Fruit fly (Drosophila melanogaster): ENCODE data around the gene Cep290.

Cep290 gene

dm6 chr3L:820975-821598, 22.6 kb upstream of the Cep290 start:
- TF ChIP-seq CG7101 (tag; optimal IDR thresholded peaks at IDR 0.05) (no peak), CG14711 (tag; optimal IDR thresholded peaks at IDR 0.05) (no peak), Hr96 (GFP tag; optimal IDR thresholded peaks at IDR 0.05) (no peak), kay (GFP tag; ENCODE audit: borderline replicate concordance) (no peak), Mnt (GFP tag; optimal IDR thresholded peaks at IDR 0.05) (no peak), CG33017 (tag; optimal IDR thresholded peaks at IDR 0.05) (no peak), CG1620 (GFP tag; optimal IDR thresholded peaks at IDR 0.05) (no peak), CG11617 (GFP tag; optimal IDR thresholded peaks at IDR 0.05) (no peak), tj (GFP tag; optimal IDR thresholded peaks at IDR 0.05) (no peak), cic (GFP tag; optimal IDR thresholded peaks at IDR 0.05) (no peak)

DNA sequence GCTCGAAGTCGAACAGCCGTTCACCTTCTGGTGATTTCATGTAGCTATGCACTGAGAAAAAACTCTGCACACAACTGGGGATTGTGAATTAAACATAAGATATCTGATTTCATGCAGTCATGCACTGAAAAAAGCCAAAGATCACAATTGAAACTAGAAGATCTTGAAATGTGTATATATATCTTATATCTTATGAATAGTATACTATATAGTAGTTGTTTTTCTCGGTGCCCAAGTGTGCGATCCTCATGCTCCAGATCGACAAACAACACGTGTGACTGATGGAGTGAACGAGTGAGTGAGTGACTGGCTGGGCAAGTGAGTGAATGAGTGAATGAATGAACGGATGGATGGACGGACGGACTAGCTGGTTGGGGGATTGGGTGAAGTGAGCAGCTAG, 21.8 kb upstream of the Cep290 start:
- TF ChIP-seq CG5204 (GFP tag; optimal IDR thresholded peaks at IDR 0.05), result no peak
- TF ChIP-seq bab1 (GFP tag; optimal IDR thresholded peaks at IDR 0.05), result peak; percentile 3

dm6 chr3L:822619-823018, 21.1 kb upstream of the Cep290 start:
- TF ChIP-seq kay (GFP tag; ENCODE audit: borderline replicate concordance) (no peak), toe (GFP tag; optimal IDR thresholded peaks at IDR 0.05) (no peak), Clk (GFP tag; optimal IDR thresholded peaks at IDR 0.05) (no peak), cic (GFP tag; optimal IDR thresholded peaks at IDR 0.05) (no peak), bab1 (GFP tag; optimal IDR thresholded peaks at IDR 0.05) (no peak)

DNA sequence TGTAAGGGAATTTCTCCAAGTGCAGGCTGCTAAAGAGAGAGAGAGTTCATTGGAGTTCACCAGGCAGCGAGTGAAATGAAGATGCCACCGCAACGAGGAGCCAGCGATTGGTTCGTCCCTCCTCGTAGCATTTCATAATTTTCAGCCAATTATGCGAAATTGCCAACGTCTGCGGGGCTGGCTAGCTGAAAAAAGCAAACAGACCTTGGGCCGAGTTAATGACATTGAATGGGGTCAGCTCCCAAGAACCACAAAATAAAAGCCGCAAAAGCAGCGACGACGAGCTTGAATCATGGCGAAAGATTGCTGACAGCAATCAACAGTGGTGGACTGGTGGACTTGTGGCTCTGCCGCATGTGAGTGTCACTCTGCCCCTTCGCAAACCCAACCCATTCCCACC, 20.1 kb upstream of the Cep290 start:
- TF ChIP-seq pad (GFP tag; optimal IDR thresholded peaks at IDR 0.05), result no peak
- no peak for TF ChIP-seq CG1620 (GFP tag; optimal IDR thresholded peaks at IDR 0.05)
- peak; percentile 79 for TF ChIP-seq tj (GFP tag; optimal IDR thresholded peaks at IDR 0.05)
- no peak for TF ChIP-seq toe (GFP tag; optimal IDR thresholded peaks at IDR 0.05)
- no peak for TF ChIP-seq Hr96 (GFP tag; optimal IDR thresholded peaks at IDR 0.05)
- TF ChIP-seq CG7101 (tag; optimal IDR thresholded peaks at IDR 0.05), result no peak
- TF ChIP-seq cnc (optimal IDR thresholded peaks at IDR 0.05), result no peak

dm6 chr3L:824444-824843, 19.3 kb upstream of the Cep290 start:
- TF ChIP-seq tj (GFP tag; optimal IDR thresholded peaks at IDR 0.05), result peak; percentile 78
- no peak for TF ChIP-seq CG7101 (tag; optimal IDR thresholded peaks at IDR 0.05)

dm6 chr3L:832897-833857, 10.5 kb upstream of the Cep290 start, which contains the start of gene Sf3b3:
Sf3b3 (minus strand) TSS chr3L:833385.
- TF ChIP-seq CG7101 (tag; optimal IDR thresholded peaks at IDR 0.05) (peak; percentile 50), cnc (optimal IDR thresholded peaks at IDR 0.05) (no peak), Mnt (GFP tag; optimal IDR thresholded peaks at IDR 0.05) (peak; percentile 81), tj (GFP tag; optimal IDR thresholded peaks at IDR 0.05) (peak; percentile 52), CG12768 (GFP tag; optimal IDR thresholded peaks at IDR 0.05) (peak; percentile 12), CG1620 (GFP tag; optimal IDR thresholded peaks at IDR 0.05) (no peak), CG7045 (GFP tag; optimal IDR thresholded peaks at IDR 0.05) (peak; percentile 4), CG33017 (tag; optimal IDR thresholded peaks at IDR 0.05) (no peak), bab1 (GFP tag; optimal IDR thresholded peaks at IDR 0.05) (peak; percentile 61), ovo (GFP tag; optimal IDR thresholded peaks at IDR 0.05) (no peak), toe (GFP tag; optimal IDR thresholded peaks at IDR 0.05) (peak; percentile 55)

dm6 chr3L:833878-834277, 9.8 kb upstream of the Cep290 start, which contains the start of gene CG42553:
CG42553 (plus strand) TSS chr3L:834093.
- no peak for TF ChIP-seq CG7045 (GFP tag; optimal IDR thresholded peaks at IDR 0.05)
- no peak for TF ChIP-seq ovo (GFP tag; optimal IDR thresholded peaks at IDR 0.05)
- TF ChIP-seq CG1620 (GFP tag; optimal IDR thresholded peaks at IDR 0.05), result peak; percentile 38
- TF ChIP-seq CG12768 (GFP tag; optimal IDR thresholded peaks at IDR 0.05), result no peak
- TF ChIP-seq Clk (GFP tag; optimal IDR thresholded peaks at IDR 0.05), result no peak
- peak; percentile 13 for TF ChIP-seq bab1 (GFP tag; optimal IDR thresholded peaks at IDR 0.05)
- no peak for TF ChIP-seq cnc (optimal IDR thresholded peaks at IDR 0.05)
- TF ChIP-seq CG11617 (GFP tag; optimal IDR thresholded peaks at IDR 0.05), result no peak
- TF ChIP-seq CG33017 (tag; optimal IDR thresholded peaks at IDR 0.05), result no peak
- TF ChIP-seq Hr96 (GFP tag; optimal IDR thresholded peaks at IDR 0.05), result no peak
- TF ChIP-seq toe (GFP tag; optimal IDR thresholded peaks at IDR 0.05), result no peak
- no peak for TF ChIP-seq Crg-1 (GFP tag; optimal IDR thresholded peaks at IDR 0.05)
- no peak for TF ChIP-seq kay (GFP tag; ENCODE audit: borderline replicate concordance)
- TF ChIP-seq cic (GFP tag; optimal IDR thresholded peaks at IDR 0.05), result no peak
- no peak for TF ChIP-seq pad (GFP tag; optimal IDR thresholded peaks at IDR 0.05)
- TF ChIP-seq CG14711 (tag; optimal IDR thresholded peaks at IDR 0.05), result no peak
- TF ChIP-seq Mnt (GFP tag; optimal IDR thresholded peaks at IDR 0.05), result no peak
- TF ChIP-seq CG5204 (GFP tag; optimal IDR thresholded peaks at IDR 0.05), result no peak
- peak; percentile 28 for TF ChIP-seq tj (GFP tag; optimal IDR thresholded peaks at IDR 0.05)
- TF ChIP-seq CG7101 (tag; optimal IDR thresholded peaks at IDR 0.05), result peak; percentile 27

All from whole organism, adult.